Worm (Caenorhabditis elegans): ENCODE data around the gene tftc-5.

DNA sequence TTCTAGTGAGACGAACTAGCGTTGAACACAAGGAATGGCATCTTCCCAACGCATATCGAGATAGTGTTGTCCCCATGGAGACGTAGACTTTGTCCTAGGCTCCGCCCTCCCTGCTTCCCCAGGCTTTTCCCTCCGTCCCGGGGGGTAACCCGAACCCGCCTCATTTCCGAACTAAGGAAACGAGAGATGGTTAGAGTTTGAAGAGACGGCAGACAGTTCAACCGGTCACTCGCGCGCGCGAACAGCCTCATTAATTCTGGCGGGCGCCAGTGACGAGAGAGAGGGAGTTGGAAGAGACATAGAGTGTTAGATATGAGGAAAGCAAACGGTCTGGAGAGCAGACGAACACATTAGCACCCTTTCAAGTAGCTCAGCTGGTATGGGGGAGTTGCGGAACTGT is 15.4 kb downstream of the tftc-5 start:
- TF ChIP-seq sox-2 (GFP tag; IDR thresholded peaks at IDR 0.05) (no peak), fax-1 (tag; optimal IDR thresholded peaks at IDR 0.05) (no peak), elt-2 (tag; optimal IDR thresholded peaks at IDR 0.05) (no peak), F13H6.1 (tag; optimal IDR thresholded peaks at IDR 0.05) (no peak), pax-1 (tag; optimal IDR thresholded peaks at IDR 0.05) (no peak), C08G9.2 (tag; optimal IDR thresholded peaks at IDR 0.05) (peak; percentile 29)
